Fruit fly (Drosophila melanogaster) whole organism, prepupa: ENCODE measurements around the gene Atx2.

Experiments used
- CG10631 ChIP-seq: fragments of 200-800 bp; sonication (Bioruptor generic); optimal IDR thresholded peaks from 2 replicates; lab custom pipeline; 2016; ENCODE audit warnings: missing biosample characterization, missing genetic modification characterization
- CG11294 ChIP-seq: fragments of 200-800 bp; sonication (Bioruptor generic); IDR thresholded peaks from 2 replicates; pipeline ENCODE4 v1.3.6; 2022; ENCODE audit warnings: missing biosample characterization, missing genetic modification characterization
- CG11762 ChIP-seq: fragments of 200-800 bp; sonication (Bioruptor generic); optimal IDR thresholded peaks from 3 replicates; lab custom pipeline; 2016; ENCODE audit warnings: missing biosample characterization, missing genetic modification characterization; ENCODE audit not compliant: insufficient read depth
- CG15336 ChIP-seq: fragments of 200-800 bp; sonication (Bioruptor generic); IDR thresholded peaks from 2 replicates; pipeline ENCODE4 v1.3.6; 2022; ENCODE audit warnings: missing biosample characterization, missing genetic modification characterization
- CG31627 ChIP-seq: fragments of 200-800 bp; sonication (Bioruptor generic); optimal IDR thresholded peaks from 3 replicates; lab custom pipeline; 2016; ENCODE audit warnings: missing biosample characterization, missing genetic modification characterization
- CG32006 ChIP-seq: fragments of 200-800 bp; sonication (Bioruptor generic); optimal IDR thresholded peaks from 3 replicates; lab custom pipeline; 2017; ENCODE audit warnings: missing biosample characterization, mild to moderate bottlenecking, missing genetic modification characterization
- CG34406 ChIP-seq: fragments of 200-800 bp; sonication (Bioruptor generic); optimal IDR thresholded peaks from 3 replicates; lab custom pipeline; 2016; ENCODE audit warnings: missing biosample characterization, missing genetic modification characterization
- CG3919 ChIP-seq: fragments of 200-800 bp; sonication (Bioruptor generic); optimal IDR thresholded peaks from 3 replicates; lab custom pipeline; 2016; ENCODE audit warnings: missing biosample characterization, missing genetic modification characterization
- CG6163 ChIP-seq: fragments of 200-800 bp; sonication (Bioruptor generic); IDR thresholded peaks from 3 replicates; pipeline ENCODE4 v1.3.6; 2022; ENCODE audit warnings: missing biosample characterization, missing genetic modification characterization
- CG6276 ChIP-seq: fragments of 200-800 bp; sonication (Bioruptor generic); optimal IDR thresholded peaks from 2 replicates; lab custom pipeline; 2017; ENCODE audit warnings: missing biosample characterization, mild to moderate bottlenecking, missing genetic modification characterization
- CG6792 ChIP-seq: fragments of 200-800 bp; sonication (Bioruptor generic); optimal IDR thresholded peaks from 3 replicates; lab custom pipeline; 2016; ENCODE audit warnings: missing biosample characterization, missing genetic modification characterization
- CG6808 ChIP-seq: fragments of 200-800 bp; sonication (Bioruptor generic); optimal IDR thresholded peaks from 3 replicates; lab custom pipeline; 2017; ENCODE audit warnings: missing biosample characterization, missing genetic modification characterization, mild to moderate bottlenecking, moderate library complexity, missing genetic modification reagents
- CG6854 ChIP-seq: fragments of 200-800 bp; sonication (Bioruptor generic); optimal IDR thresholded peaks from 2 replicates; lab custom pipeline; 2017; ENCODE audit warnings: missing biosample characterization, mild to moderate bottlenecking, missing genetic modification characterization
- CG7368 ChIP-seq: fragments of 200-800 bp; sonication (Bioruptor generic); optimal IDR thresholded peaks from 3 replicates; lab custom pipeline; 2016; ENCODE audit warnings: missing biosample characterization, missing genetic modification characterization
- CG8119 ChIP-seq: fragments of 200-800 bp; sonication (Bioruptor generic); IDR thresholded peaks from 3 replicates; pipeline ENCODE4 v1.3.6; 2022; ENCODE audit warnings: missing biosample characterization, missing genetic modification characterization
- Eip75B ChIP-seq: fragments of 200-800 bp; sonication (Bioruptor generic); optimal IDR thresholded peaks from 3 replicates; lab custom pipeline; 2016; ENCODE audit warnings: missing biosample characterization, missing genetic modification characterization
- Eip78C ChIP-seq: fragments of 200-800 bp; sonication (Bioruptor generic); peaks from one replicate; lab custom pipeline; 2016; ENCODE audit warnings: missing biosample characterization, missing genetic modification characterization
- Eip93F ChIP-seq: fragments of 200-800 bp; sonication (Bioruptor generic); optimal IDR thresholded peaks from 2 replicates; lab custom pipeline; 2016; ENCODE audit warnings: missing biosample characterization, mild to moderate bottlenecking, missing genetic modification characterization
- Ets21C ChIP-seq: fragments of 200-800 bp; sonication (Bioruptor generic); optimal IDR thresholded peaks from 3 replicates; lab custom pipeline; 2016; ENCODE audit warnings: missing biosample characterization, missing genetic modification characterization
- Gug ChIP-seq: fragments of 200-800 bp; sonication (Bioruptor generic); IDR thresholded peaks from 2 replicates; pipeline ENCODE4 v1.3.6; 2022; ENCODE audit warnings: missing biosample characterization, missing genetic modification characterization
- Hr39 ChIP-seq: fragments of 200-800 bp; sonication (Bioruptor generic); optimal IDR thresholded peaks from 2 replicates; lab custom pipeline; 2016; ENCODE audit warnings: missing biosample characterization, missing genetic modification characterization
- Hr4 ChIP-seq: fragments of 200-800 bp; sonication (Bioruptor generic); optimal IDR thresholded peaks from 3 replicates; lab custom pipeline; 2016; ENCODE audit warnings: missing biosample characterization, missing genetic modification characterization
- Lpt ChIP-seq: fragments of 200-800 bp; sonication (Bioruptor generic); optimal IDR thresholded peaks from 3 replicates; lab custom pipeline; 2016; ENCODE audit warnings: missing biosample characterization, missing genetic modification characterization
- Met ChIP-seq: fragments of 200-800 bp; sonication (Bioruptor generic); optimal IDR thresholded peaks from 3 replicates; lab custom pipeline; 2016; ENCODE audit warnings: missing biosample characterization, missing genetic modification characterization
- OdsH ChIP-seq: fragments of 200-800 bp; sonication (Bioruptor generic); optimal IDR thresholded peaks from 3 replicates; lab custom pipeline; 2016; ENCODE audit warnings: missing biosample characterization, missing genetic modification characterization
- Smox ChIP-seq: fragments of 200-800 bp; sonication (Bioruptor generic); optimal IDR thresholded peaks from 3 replicates; lab custom pipeline; 2016; ENCODE audit warnings: missing biosample characterization, missing genetic modification characterization
- Sox102F ChIP-seq: fragments of 200-800 bp; sonication (Bioruptor generic); optimal IDR thresholded peaks from 2 replicates; lab custom pipeline; 2016; ENCODE audit warnings: missing biosample characterization, mild to moderate bottlenecking, missing genetic modification characterization
- Sox14 ChIP-seq: fragments of 200-800 bp; sonication (Bioruptor generic); optimal IDR thresholded peaks from 3 replicates; lab custom pipeline; 2016; ENCODE audit warnings: missing biosample characterization, missing genetic modification characterization
- Sox15 ChIP-seq: fragments of 200-800 bp; sonication (Bioruptor generic); optimal IDR thresholded peaks from 3 replicates; lab custom pipeline; 2016; ENCODE audit warnings: missing biosample characterization, missing genetic modification characterization
- achi ChIP-seq: fragments of 200-800 bp; sonication (Bioruptor generic); optimal IDR thresholded peaks from 3 replicates; lab custom pipeline; 2016; ENCODE audit warnings: missing biosample characterization, missing genetic modification characterization
- acj6 ChIP-seq: fragments of 200-800 bp; sonication (Bioruptor generic); optimal IDR thresholded peaks from 3 replicates; lab custom pipeline; 2016; ENCODE audit warnings: missing biosample characterization, missing genetic modification characterization
- cyc ChIP-seq: fragments of 200-800 bp; sonication (Bioruptor generic); optimal IDR thresholded peaks from 3 replicates; lab custom pipeline; 2016; ENCODE audit warnings: missing biosample characterization, missing genetic modification characterization
- dac ChIP-seq: fragments of 200-800 bp; sonication (Bioruptor generic); optimal IDR thresholded peaks from 2 replicates; lab custom pipeline; 2017; ENCODE audit warnings: missing biosample characterization, mild to moderate bottlenecking, missing genetic modification characterization
- eg ChIP-seq: fragments of 200-800 bp; sonication (Bioruptor generic); IDR thresholded peaks from 3 replicates; pipeline ENCODE4 v1.3.6; 2022; ENCODE audit warnings: missing biosample characterization, missing genetic modification characterization
- esn ChIP-seq: fragments of 200-800 bp; sonication (Bioruptor generic); optimal IDR thresholded peaks from 2 replicates; lab custom pipeline; 2016; ENCODE audit warnings: missing biosample characterization, mild to moderate bottlenecking, missing genetic modification characterization, moderate library complexity
- fkh ChIP-seq: fragments of 200-800 bp; sonication (Bioruptor generic); optimal IDR thresholded peaks from 3 replicates; lab custom pipeline; 2017; ENCODE audit warnings: missing biosample characterization, mild to moderate bottlenecking, missing genetic modification characterization, moderate library complexity
- net ChIP-seq: fragments of 200-800 bp; sonication (Bioruptor generic); optimal IDR thresholded peaks from 3 replicates; lab custom pipeline; 2016; ENCODE audit warnings: missing biosample characterization, missing genetic modification characterization
- pdm3 ChIP-seq: fragments of 200-800 bp; sonication (Bioruptor generic); optimal IDR thresholded peaks from 3 replicates; lab custom pipeline; 2016; ENCODE audit warnings: missing biosample characterization, missing genetic modification characterization
- salr ChIP-seq, 2 experiments: fragments of 200-800 bp; sonication (Bioruptor generic); optimal IDR thresholded peaks; 3 replicates each; lab custom pipeline; 2016 to 2018; ENCODE audit warnings: missing biosample characterization in 2 of 2, missing genetic modification characterization in 2 of 2, mild to moderate bottlenecking in 1 of 2
- spab ChIP-seq: fragments of 200-800 bp; sonication (Bioruptor generic); optimal IDR thresholded peaks from 2 replicates; lab custom pipeline; 2017; ENCODE audit warnings: missing biosample characterization, mild to moderate bottlenecking, missing genetic modification characterization, missing genetic modification reagents
- ss ChIP-seq, 2 experiments: fragments of 200-800 bp; sonication (Bioruptor generic); optimal IDR thresholded peaks; 2 replicates in 1 of 2; 3 replicates in 1 of 2; lab custom pipeline; 2017 to 2018; ENCODE audit warnings: mild to moderate bottlenecking in 2 of 2, missing biosample characterization in 2 of 2, missing genetic modification characterization in 2 of 2, moderate library complexity in 1 of 2
- topi ChIP-seq: fragments of 200-800 bp; sonication (Bioruptor generic); optimal IDR thresholded peaks from 3 replicates; lab custom pipeline; 2016; ENCODE audit warnings: missing biosample characterization, missing genetic modification characterization
- vri ChIP-seq: fragments of 200-800 bp; sonication (Bioruptor generic); optimal IDR thresholded peaks from 3 replicates; lab custom pipeline; 2016; ENCODE audit warnings: missing biosample characterization, mild to moderate bottlenecking, missing genetic modification characterization

The Atx2 gene

dm6 chr3R:15402654-15403053 is 5.6 kb upstream of the Atx2 start:
- no peak for TF ChIP-seq Met (GFP tag; lab: Kevin White, UChicago)
- TF ChIP-seq fkh, result peak; percentile 69
- peak; percentile 21 for TF ChIP-seq vri (GFP tag; lab: Kevin White, UChicago)

dm6 chr3R:15406393-15406792 is 1.8 kb upstream of the Atx2 start:
- TF ChIP-seq ss (GFP tag; optimal IDR thresholded peaks at IDR 0.05; lab: Kevin White, UChicago) (no peak), topi (GFP tag; lab: Kevin White, UChicago) (no peak), Sox15 (no peak), CG10631 (no peak), pdm3 (GFP tag; lab: Kevin White, UChicago) (no peak), Hr39 (GFP tag; lab: Kevin White, UChicago) (no peak)

- TF ChIP-seq dac (no peak), fkh (peak; percentile 76), Sox15 (no peak), Smox (GFP tag; lab: Kevin White, UChicago) (no peak)
- TF ChIP-seq, all 60 proteins: peak for 1
These were observed 1.2 kb upstream of the Atx2 start, which contains the start of gene CG6125 for dm6 chr3R:15407020-15407501. TSS of gene CG6125 (minus strand) at chr3R:15407070.

dm6 chr3R:15409110-15409771 is 1.0 kb downstream of the Atx2 start:
- TF ChIP-seq CG8119 (GFP tag; lab: Robert Waterston, UW), result peak; percentile 60; the same call in 2 of the 3 replicates
- peak; percentile 25 for TF ChIP-seq Sox14
- no peak for TF ChIP-seq CG6808 (GFP tag; lab: Kevin White, UChicago)
- TF ChIP-seq ss (GFP tag; optimal IDR thresholded peaks at IDR 0.05; lab: Kevin White, UChicago), result no peak
- TF ChIP-seq Met (GFP tag; lab: Kevin White, UChicago), result peak; percentile 15
- peak; percentile 26 for TF ChIP-seq Eip75B (GFP tag; lab: Kevin White, UChicago)
- peak; percentile 5 for TF ChIP-seq CG11762 (GFP tag; lab: Kevin White, UChicago)
- TF ChIP-seq Sox15, result no peak
- TF ChIP-seq Lpt (GFP tag; lab: Kevin White, UChicago), result peak; percentile 37
- peak; percentile 32 for TF ChIP-seq topi (GFP tag; lab: Kevin White, UChicago)
- peak; percentile 4 for TF ChIP-seq CG7368 (GFP tag; lab: Kevin White, UChicago)
- no peak for TF ChIP-seq salr (GFP tag; optimal IDR thresholded peaks at IDR 0.05; lab: Kevin White, UChicago)
- TF ChIP-seq CG11294 (GFP tag; lab: Robert Waterston, UW), result peak; percentile 48; the same call in 1 of the 2 replicates
- TF ChIP-seq eg (GFP tag; lab: Robert Waterston, UW), result peak; percentile 65; the same call in 2 of the 3 replicates
- TF ChIP-seq net, result peak; percentile 23
- no peak for TF ChIP-seq Sox102F (GFP tag; lab: Kevin White, UChicago)
- peak; percentile 14 for TF ChIP-seq esn (GFP tag; lab: Kevin White, UChicago)
- TF ChIP-seq dac, result peak; percentile 40
- TF ChIP-seq OdsH (GFP tag; lab: Kevin White, UChicago), result peak; percentile 13
- peak; percentile 41 for TF ChIP-seq CG32006 (GFP tag; lab: Kevin White, UChicago)
- no peak for TF ChIP-seq CG6792
- no peak for TF ChIP-seq acj6
- TF ChIP-seq CG3919 (GFP tag; lab: Kevin White, UChicago), result peak; percentile 52
- TF ChIP-seq CG6854 (GFP tag; lab: Kevin White, UChicago), result no peak
- TF ChIP-seq pdm3 (GFP tag; lab: Kevin White, UChicago), result peak; percentile 1
- TF ChIP-seq Gug (GFP tag; lab: Robert Waterston, UW), result 0 out of 2 replicates have a peak, but pooled peaks have one; percentile 42
- TF ChIP-seq Ets21C (GFP tag; lab: Kevin White, UChicago), result no peak
- TF ChIP-seq CG31627 (GFP tag; lab: Kevin White, UChicago), result peak; percentile 23
- TF ChIP-seq vri (GFP tag; lab: Kevin White, UChicago), result peak; percentile 62
- TF ChIP-seq CG34406 (GFP tag; lab: Kevin White, UChicago), result no peak
- no peak for TF ChIP-seq Eip93F (GFP tag; lab: Kevin White, UChicago)
- peak; percentile 38 for TF ChIP-seq Hr4 (GFP tag; lab: Kevin White, UChicago)
- no peak for TF ChIP-seq spab
- peak; percentile 64; the same call in 1 of the 2 replicates for TF ChIP-seq CG15336 (GFP tag; lab: Robert Waterston, UW)
- peak; percentile 41 for TF ChIP-seq cyc (GFP tag; lab: Kevin White, UChicago)
- TF ChIP-seq CG6276, result no peak
- TF ChIP-seq achi (GFP tag; lab: Kevin White, UChicago), result peak; percentile 20
- peak; percentile 30 for TF ChIP-seq Smox (GFP tag; lab: Kevin White, UChicago)
- peak; percentile 43; the same call in 2 of the 3 replicates for TF ChIP-seq CG6163 (GFP tag; lab: Robert Waterston, UW)
- peak; percentile 41 for TF ChIP-seq Eip78C
